Fruit fly (Drosophila melanogaster) whole organism, embryonic: ENCODE measurements around the gene CG8668.
A peak's percentile ranks its signal among the peaks of the same experiment; 100 is the strongest.

ENCODE experiments used
- Bteb2 ChIP-seq: fragments of 200-800 bp; sonication (Bioruptor generic); optimal IDR thresholded peaks from 2 replicates; lab custom pipeline; 2016; ENCODE audit warnings: missing biosample characterization, missing genetic modification characterization
- CG1024 ChIP-seq: fragments of 200-800 bp; sonication (Bioruptor generic); IDR thresholded peaks from 2 replicates; pipeline ENCODE4 v1.3.6; 2022; ENCODE audit warnings: missing biosample characterization, missing genetic modification characterization
- CG12071 ChIP-seq: fragments of 200-800 bp; sonication (Bioruptor generic); optimal IDR thresholded peaks from 3 replicates; lab custom pipeline; 2018; ENCODE audit warnings: missing biosample characterization, mild to moderate bottlenecking, missing genetic modification characterization
- CG12104 ChIP-seq: fragments of 200-800 bp; sonication (Bioruptor generic); optimal IDR thresholded peaks from 3 replicates; lab custom pipeline; 2016; ENCODE audit warnings: missing biosample characterization, missing genetic modification characterization
- CG13287 ChIP-seq: fragments of 200-800 bp; sonication (Bioruptor generic); IDR thresholded peaks from 2 replicates; pipeline ENCODE4 v1.3.6; 2022; ENCODE audit warnings: missing biosample characterization, missing genetic modification characterization; ENCODE audit not compliant: partially characterized antibody
- CG13296 ChIP-seq: fragments of 200-800 bp; sonication (Bioruptor generic); optimal IDR thresholded peaks from 3 replicates; lab custom pipeline; 2018; ENCODE audit warnings: missing biosample characterization, mild to moderate bottlenecking, missing genetic modification characterization
- CG14710 ChIP-seq: fragments of 200-800 bp; sonication (Bioruptor generic); optimal IDR thresholded peaks from 3 replicates; lab custom pipeline; 2019; ENCODE audit warnings: missing biosample characterization, mild to moderate bottlenecking, missing genetic modification characterization, moderate library complexity
- CG15696 ChIP-seq: fragments of 200-800 bp; sonication (Bioruptor generic); optimal IDR thresholded peaks from 2 replicates; lab custom pipeline; 2019; ENCODE audit warnings: missing biosample characterization, mild to moderate bottlenecking, missing genetic modification characterization, moderate library complexity
- CG17186 ChIP-seq: fragments of 200-800 bp; sonication (Bioruptor generic); optimal IDR thresholded peaks from 3 replicates; lab custom pipeline; 2017; ENCODE audit warnings: missing biosample characterization, missing genetic modification reagents, missing genetic modification characterization
- CG2712 ChIP-seq: fragments of 200-800 bp; optimal IDR thresholded peaks from 3 replicates; lab custom pipeline; 2019; ENCODE audit warnings: missing biosample characterization, mild to moderate bottlenecking, missing genetic modification characterization, moderate library complexity
- CG31441 ChIP-seq: fragments of 200-800 bp; sonication (Bioruptor generic); IDR thresholded peaks from 2 replicates; pipeline ENCODE4 v1.3.6; 2022; ENCODE audit warnings: missing biosample characterization, missing genetic modification characterization
- CG4282 ChIP-seq: fragments of 200-800 bp; sonication (Bioruptor generic); optimal IDR thresholded peaks from 2 replicates; lab custom pipeline; 2016; ENCODE audit warnings: missing biosample characterization, missing genetic modification characterization
- CG4424 ChIP-seq: fragments of 200-800 bp; sonication (Bioruptor generic); optimal IDR thresholded peaks from 3 replicates; lab custom pipeline; 2016; ENCODE audit warnings: missing biosample characterization, missing genetic modification characterization
- CG4707 ChIP-seq: fragments of 200-800 bp; sonication (Bioruptor generic); optimal IDR thresholded peaks from 2 replicates; lab custom pipeline; 2018; ENCODE audit warnings: missing biosample characterization, mild to moderate bottlenecking, missing genetic modification characterization, moderate library complexity
- CG6175 ChIP-seq: fragments of 200-800 bp; sonication (Bioruptor generic); IDR thresholded peaks from 3 replicates; pipeline ENCODE4 v1.3.6; 2022; ENCODE audit warnings: missing biosample characterization, missing genetic modification characterization
- CG6765 ChIP-seq: fragments of 200-800 bp; sonication (Bioruptor generic); optimal IDR thresholded peaks from 3 replicates; lab custom pipeline; 2017; ENCODE audit warnings: missing biosample characterization, mild to moderate bottlenecking, missing genetic modification characterization
- CG8089 ChIP-seq: fragments of 200-800 bp; sonication (Bioruptor generic); optimal IDR thresholded peaks from 3 replicates; lab custom pipeline; 2016; ENCODE audit warnings: missing biosample characterization, missing genetic modification characterization
- CG8281 ChIP-seq: fragments of 200-800 bp; sonication (Bioruptor generic); optimal IDR thresholded peaks from 2 replicates; lab custom pipeline; 2018; ENCODE audit warnings: missing biosample characterization, mild to moderate bottlenecking, missing genetic modification characterization, moderate library complexity
- CoRest ChIP-seq: fragments of 200-800 bp; sonication (Bioruptor generic); optimal IDR thresholded peaks from 3 replicates; lab custom pipeline; 2018; ENCODE audit warnings: missing biosample characterization, mild to moderate bottlenecking, missing genetic modification characterization, moderate library complexity
- E2f1 ChIP-seq: fragments of 200-800 bp; sonication (Bioruptor generic); IDR thresholded peaks from 2 replicates; pipeline ENCODE4 v1.3.6; 2022; ENCODE audit warnings: missing biosample characterization, missing genetic modification characterization
- Fer2 ChIP-seq: fragments of 200-800 bp; sonication (Bioruptor generic); optimal IDR thresholded peaks from 2 replicates; lab custom pipeline; 2018; ENCODE audit warnings: missing biosample characterization, mild to moderate bottlenecking, missing genetic modification characterization, moderate library complexity
- HHEX ChIP-seq: fragments of 200-800 bp; sonication (Bioruptor generic); optimal IDR thresholded peaks from 3 replicates; lab custom pipeline; 2017; ENCODE audit warnings: missing biosample characterization, mild to moderate bottlenecking, missing genetic modification characterization, missing genetic modification reagents
- Hr39 ChIP-seq: fragments of >200 bp; optimal IDR thresholded peaks from 2 replicates; lab custom pipeline; 2017
- Lhr ChIP-seq: fragments of 200-800 bp; sonication (Bioruptor generic); optimal IDR thresholded peaks from 3 replicates; lab custom pipeline; 2017; ENCODE audit warnings: mild to moderate bottlenecking, missing biosample characterization, missing genetic modification reagents, missing genetic modification characterization
- MTF-1 ChIP-seq: fragments of 200-800 bp; sonication (Bioruptor generic); optimal IDR thresholded peaks from 2 replicates; lab custom pipeline; 2018; ENCODE audit warnings: missing biosample characterization, mild to moderate bottlenecking, missing genetic modification characterization, borderline replicate concordance
- Meics ChIP-seq: fragments of 200-800 bp; sonication (Bioruptor generic); optimal IDR thresholded peaks from 2 replicates; lab custom pipeline; 2017; ENCODE audit warnings: missing biosample characterization, mild to moderate bottlenecking, missing genetic modification characterization
- NfI ChIP-seq: fragments of 200-800 bp; sonication (Bioruptor generic); optimal IDR thresholded peaks from 3 replicates; lab custom pipeline; 2018; ENCODE audit warnings: missing biosample characterization, mild to moderate bottlenecking, missing genetic modification characterization, moderate library complexity
- Side ChIP-seq: fragments of 200-800 bp; sonication (Bioruptor generic); optimal IDR thresholded peaks from 2 replicates; lab custom pipeline; 2016; ENCODE audit warnings: missing biosample characterization, missing genetic modification characterization
- Sin3A ChIP-seq: fragments of >200 bp; optimal IDR thresholded peaks from 2 replicates; lab custom pipeline; 2018
- ac ChIP-seq: fragments of 200-800 bp; sonication (Bioruptor generic); optimal IDR thresholded peaks from 3 replicates; lab custom pipeline; 2017; ENCODE audit warnings: missing biosample characterization, mild to moderate bottlenecking, missing genetic modification characterization
- chm ChIP-seq: fragments of 200-800 bp; sonication (Bioruptor generic); IDR thresholded peaks from 2 replicates; pipeline ENCODE4 v1.3.6; 2022; ENCODE audit warnings: missing biosample characterization, missing genetic modification characterization
- ci ChIP-seq: fragments of 200-800 bp; sonication (Bioruptor generic); IDR thresholded peaks from 3 replicates; pipeline ENCODE4 v1.3.6; 2022; ENCODE audit warnings: missing biosample characterization, missing genetic modification characterization
- da ChIP-seq: fragments of 200-800 bp; sonication (Bioruptor generic); optimal IDR thresholded peaks from 2 replicates; lab custom pipeline; 2016; ENCODE audit warnings: missing biosample characterization, missing genetic modification characterization
- dimm ChIP-seq: fragments of 200-800 bp; sonication (Bioruptor generic); IDR thresholded peaks from 2 replicates; pipeline ENCODE4 v1.3.6; 2022; ENCODE audit warnings: missing biosample characterization, missing genetic modification characterization
- dpn ChIP-seq, 2 experiments: fragments of 200-800 bp; sonication (Bioruptor generic); optimal IDR thresholded peaks; 3 replicates each; lab custom pipeline; 2016; ENCODE audit warnings: missing biosample characterization in 2 of 2, missing genetic modification characterization in 2 of 2
- exex ChIP-seq: fragments of 200-800 bp; sonication (Bioruptor generic); optimal IDR thresholded peaks from 4 replicates; lab custom pipeline; 2018; ENCODE audit warnings: missing biosample characterization, mild to moderate bottlenecking, missing genetic modification characterization, moderate library complexity
- fru ChIP-seq: fragments of >200 bp; optimal IDR thresholded peaks from 2 replicates; lab custom pipeline; 2017
- gem ChIP-seq: fragments of 200-800 bp; sonication (Bioruptor generic); optimal IDR thresholded peaks from 2 replicates; lab custom pipeline; 2019; ENCODE audit warnings: missing biosample characterization, mild to moderate bottlenecking, missing genetic modification characterization, moderate library complexity
- gsb-n ChIP-seq: fragments of 200-800 bp; sonication (Bioruptor generic); optimal IDR thresholded peaks from 3 replicates; lab custom pipeline; 2018; ENCODE audit warnings: missing biosample characterization, mild to moderate bottlenecking, missing genetic modification characterization
- hb ChIP-seq: fragments of 200-800 bp; sonication (Bioruptor generic); IDR thresholded peaks from 3 replicates; pipeline ENCODE4 v1.3.6; 2022; ENCODE audit warnings: missing biosample characterization, missing genetic modification characterization; ENCODE audit not compliant: partially characterized antibody
- kah ChIP-seq: fragments of 200-800 bp; sonication (Bioruptor generic); optimal IDR thresholded peaks from 2 replicates; lab custom pipeline; 2018; ENCODE audit warnings: missing biosample characterization, mild to moderate bottlenecking, missing genetic modification characterization
- kni ChIP-seq: fragments of 200-800 bp; sonication (Bioruptor generic); optimal IDR thresholded peaks from 3 replicates; lab custom pipeline; 2017; ENCODE audit warnings: mild to moderate bottlenecking, missing biosample characterization, missing genetic modification reagents, missing genetic modification characterization
- knrl ChIP-seq: fragments of 200-800 bp; sonication (Bioruptor generic); IDR thresholded peaks from 3 replicates; pipeline ENCODE4 v1.3.6; 2022; ENCODE audit warnings: missing biosample characterization, missing genetic modification characterization; ENCODE audit not compliant: partially characterized antibody
- lab ChIP-seq: fragments of 200-800 bp; sonication (Bioruptor generic); optimal IDR thresholded peaks from 3 replicates; lab custom pipeline; 2017; ENCODE audit warnings: missing biosample characterization, missing genetic modification characterization, mild to moderate bottlenecking, moderate library complexity, missing genetic modification reagents
- nmo ChIP-seq: fragments of 200-800 bp; sonication (Bioruptor generic); optimal IDR thresholded peaks from 2 replicates; lab custom pipeline; 2018; ENCODE audit warnings: missing biosample characterization, mild to moderate bottlenecking, missing genetic modification characterization, moderate library complexity
- ranshi ChIP-seq: fragments of 200-800 bp; sonication (Bioruptor generic); IDR thresholded peaks from 2 replicates; pipeline ENCODE4 v1.3.6; 2022; ENCODE audit warnings: missing biosample characterization, missing genetic modification characterization
- salm ChIP-seq: fragments of 200-800 bp; sonication (Bioruptor generic); optimal IDR thresholded peaks from 2 replicates; lab custom pipeline; 2018; ENCODE audit warnings: missing biosample characterization, mild to moderate bottlenecking, missing genetic modification characterization
- seq ChIP-seq: fragments of 200-800 bp; sonication (Bioruptor generic); IDR thresholded peaks from 2 replicates; pipeline ENCODE4 v1.3.6; 2022; ENCODE audit warnings: missing biosample characterization, missing genetic modification characterization
- sima ChIP-seq: fragments of 200-800 bp; sonication (Bioruptor generic); optimal IDR thresholded peaks from 2 replicates; lab custom pipeline; 2016; ENCODE audit warnings: missing biosample characterization, missing genetic modification characterization
- sqz ChIP-seq: fragments of 200-800 bp; sonication (Bioruptor generic); optimal IDR thresholded peaks from 3 replicates; lab custom pipeline; 2018; ENCODE audit warnings: missing biosample characterization, mild to moderate bottlenecking, missing genetic modification characterization
- tio ChIP-seq: fragments of 200-800 bp; sonication (Bioruptor generic); optimal IDR thresholded peaks from 2 replicates; lab custom pipeline; 2017; ENCODE audit warnings: missing biosample characterization, missing genetic modification characterization, inconsistent platforms

Gene CG8668

dm6 chr2L:8097461-8097860 lies 29.3 kb upstream of the CG8668 start (continued):
- peak; percentile 76 for TF ChIP-seq CG6765
- TF ChIP-seq salm (tag; lab: Kevin White, UChicago) = peak; percentile 55
- no peak for TF ChIP-seq hb (GFP tag; lab: Robert Waterston, UW)
- TF ChIP-seq MTF-1 (GFP tag; lab: Kevin White, UChicago) = peak; percentile 45
- TF ChIP-seq CG4282 (GFP tag; lab: Kevin White, UChicago) = no peak
- TF ChIP-seq Lhr (GFP tag; lab: Kevin White, UChicago) = peak; percentile 33
- TF ChIP-seq CG15696 (tag; lab: Kevin White, UChicago) = peak; percentile 61
- TF ChIP-seq Sin3A (lab: Kevin White, UChicago) = no peak
- peak; percentile 65; the same call in 2 of the 3 replicates for TF ChIP-seq ci (GFP tag; lab: Robert Waterston, UW)
- TF ChIP-seq CG12071 (GFP tag; lab: Kevin White, UChicago) = peak; percentile 78
- no peak for TF ChIP-seq dimm (GFP tag; lab: Robert Waterston, UW)
- peak; percentile 25; the same call in 1 of the 2 replicates for TF ChIP-seq ranshi
- TF ChIP-seq CG13287 (GFP tag; lab: Robert Waterston, UW) = 0 out of 2 replicates have a peak, but pooled peaks have one; percentile 12
- TF ChIP-seq kah (GFP tag; lab: Kevin White, UChicago) = peak; percentile 40
- no peak for TF ChIP-seq Hr39 (lab: Kevin White, UChicago)
- peak; percentile 55 for TF ChIP-seq CG31441
- peak; percentile 54 for TF ChIP-seq gsb-n (tag; lab: Kevin White, UChicago)
- TF ChIP-seq lab = peak; percentile 90
- TF ChIP-seq Bteb2 = no peak
- no peak for TF ChIP-seq tio (GFP tag; lab: Kevin White, UChicago)
- peak; percentile 46 for TF ChIP-seq CG2712
- peak; percentile 31 for TF ChIP-seq seq (GFP tag; lab: Robert Waterston, UW)
- TF ChIP-seq da (GFP tag; lab: Kevin White, UChicago) = no peak
- TF ChIP-seq knrl (GFP tag; lab: Robert Waterston, UW) = no peak
- TF ChIP-seq exex = peak; percentile 36
- TF ChIP-seq fru (lab: Kevin White, UChicago) = no peak
- peak; percentile 40; the same call in 1 of the 2 replicates for TF ChIP-seq E2f1 (GFP tag; lab: Robert Waterston, UW)
- TF ChIP-seq chm = peak; percentile 46; the same call in 1 of the 2 replicates
- TF ChIP-seq nmo (GFP tag; lab: Kevin White, UChicago) = peak; percentile 10
- no peak for TF ChIP-seq CG8281 (tag; lab: Kevin White, UChicago)
- peak; percentile 54 for TF ChIP-seq sqz (GFP tag; lab: Kevin White, UChicago)
- TF ChIP-seq Fer2 (tag; lab: Kevin White, UChicago) = peak; percentile 24
- no peak for TF ChIP-seq CG8089 (GFP tag; lab: Kevin White, UChicago)
- peak; percentile 69 for TF ChIP-seq Meics (GFP tag; lab: Kevin White, UChicago)
- peak; percentile 55 for TF ChIP-seq CG12104 (GFP tag; lab: Kevin White, UChicago)
- TF ChIP-seq CG1024 (GFP tag; lab: Robert Waterston, UW) = peak; percentile 17; the same call in 1 of the 2 replicates
- peak; percentile 21 for TF ChIP-seq CG14710
- TF ChIP-seq ac = peak; percentile 29
- peak; percentile 24 for TF ChIP-seq Side (GFP tag; lab: Kevin White, UChicago)
- TF ChIP-seq sima (GFP tag; lab: Kevin White, UChicago) = no peak
- no peak for TF ChIP-seq dpn (GFP tag; optimal IDR thresholded peaks at IDR 0.05; lab: Kevin White, UChicago)
- peak; percentile 39 for TF ChIP-seq CoRest (tag; lab: Kevin White, UChicago)
- TF ChIP-seq gem (tag; lab: Kevin White, UChicago) = peak; percentile 58
- TF ChIP-seq CG4424 (GFP tag; lab: Kevin White, UChicago) = peak; percentile 39
- TF ChIP-seq CG4707 (GFP tag; lab: Kevin White, UChicago) = peak; percentile 17
- peak; percentile 82 for TF ChIP-seq CG13296 (GFP tag; lab: Kevin White, UChicago)
- TF ChIP-seq kni (GFP tag; lab: Kevin White, UChicago) = peak; percentile 74
- peak; percentile 79 for TF ChIP-seq HHEX (GFP tag; lab: Kevin White, UChicago)
- peak; percentile 12 for TF ChIP-seq CG17186 (GFP tag; lab: Kevin White, UChicago)
- no peak for TF ChIP-seq CG6175 (GFP tag; lab: Robert Waterston, UW)
- peak; percentile 35 for TF ChIP-seq NfI (GFP tag; lab: Kevin White, UChicago)
